Fruit fly (Drosophila melanogaster): ENCODE measurements around the gene Lip1.

Lip1 gene

DNA sequence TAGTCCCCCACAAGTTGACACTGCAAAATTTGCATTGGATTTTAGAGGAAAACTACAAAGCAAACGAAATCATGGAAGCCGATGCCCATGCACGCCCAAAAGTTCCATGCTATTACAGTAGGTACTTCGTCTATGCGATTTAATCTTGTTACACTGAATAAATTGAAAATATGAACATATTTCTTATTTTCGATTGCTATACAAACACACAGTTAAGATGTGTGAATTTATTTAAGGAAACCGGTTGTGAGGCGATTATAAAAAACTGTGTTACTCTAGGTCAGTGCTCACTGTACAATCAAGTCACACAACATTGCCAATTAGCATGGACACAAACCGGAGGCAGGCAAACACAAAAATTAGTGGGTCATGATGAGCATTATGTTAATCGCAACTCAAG, 35.7 kb downstream of the Lip1 start (continued):
- TF ChIP-seq CG12104 (GFP tag; optimal IDR thresholded peaks at IDR 0.05) (peak; percentile 36), NK7.1 (GFP tag; optimal IDR thresholded peaks at IDR 0.05) (peak; percentile 2), Med (GFP tag) (peak; percentile 97), CG14860 (GFP tag; IDR thresholded peaks at IDR 0.05; ENCODE audit: partially characterized antibody) (no peak), eve (GFP tag; optimal IDR thresholded peaks at IDR 0.05) (peak in 1 of 2 experiments; percentile 86), CG2116 (GFP tag; optimal IDR thresholded peaks at IDR 0.05) (peak; percentile 40), CG15479 (GFP tag; optimal IDR thresholded peaks at IDR 0.05) (no peak), Hand (GFP tag; optimal IDR thresholded peaks at IDR 0.05) (no peak), CG17802 (tag; optimal IDR thresholded peaks at IDR 0.05) (peak; percentile 43), CG3726 (GFP tag; IDR thresholded peaks at IDR 0.05) (peak; percentile 73; the same call in 2 of the 3 replicates), ash1 (GFP tag; optimal IDR thresholded peaks at IDR 0.05) (no peak), Dip2 (GFP tag; IDR thresholded peaks at IDR 0.05) (peak; percentile 31; the same call in 1 of the 2 replicates), Gug (GFP tag; IDR thresholded peaks at IDR 0.05) (peak; percentile 82), CG4360 (GFP tag; IDR thresholded peaks at IDR 0.05) (no peak), amos (GFP tag; IDR thresholded peaks at IDR 0.05; ENCODE audit: partially characterized antibody) (no peak), CG2712 (tag; optimal IDR thresholded peaks at IDR 0.05) (peak; percentile 79), lilli (GFP tag; optimal IDR thresholded peaks at IDR 0.05) (peak; percentile 85), Xbp1 (GFP tag; optimal IDR thresholded peaks at IDR 0.05) (peak; percentile 86), emc (GFP tag; optimal IDR thresholded peaks at IDR 0.05) (peak; percentile 49), CG13287 (GFP tag; IDR thresholded peaks at IDR 0.05; ENCODE audit: partially characterized antibody) (no peak), CG8944 (GFP tag; optimal IDR thresholded peaks at IDR 0.05) (peak; percentile 80), CG6683 (GFP tag; optimal IDR thresholded peaks at IDR 0.05) (no peak), CG31441 (GFP tag; IDR thresholded peaks at IDR 0.05) (peak; percentile 76), ftz-f1 (GFP tag; optimal IDR thresholded peaks at IDR 0.05) (no peak), nau (GFP tag; optimal IDR thresholded peaks at IDR 0.05) (peak; percentile 43), nerfin-2 (GFP tag; IDR thresholded peaks at IDR 0.05; ENCODE audit: partially characterized antibody) (no peak), CG7357 (GFP tag; IDR thresholded peaks at IDR 0.05) (peak; percentile 76; the same call in 2 of the 3 replicates), CG12744 (GFP tag; optimal IDR thresholded peaks at IDR 0.05) (peak; percentile 46), corto (GFP tag; optimal IDR thresholded peaks at IDR 0.05) (no peak), NC2α (GFP tag; optimal IDR thresholded peaks at IDR 0.05) (peak; percentile 42), h (optimal IDR thresholded peaks at IDR 0.05) (no peak), MTF-1 (GFP tag; optimal IDR thresholded peaks at IDR 0.05; ENCODE audit: borderline replicate concordance) (peak; percentile 7), Ravus (GFP tag; IDR thresholded peaks at IDR 0.05) (peak; percentile 72), CG11723 (GFP tag; optimal IDR thresholded peaks at IDR 0.05) (peak; percentile 36), Hmx (GFP tag; optimal IDR thresholded peaks at IDR 0.05) (peak; percentile 53), pnt (GFP tag; optimal IDR thresholded peaks at IDR 0.05) (peak; percentile 76), ranshi (GFP tag; IDR thresholded peaks at IDR 0.05) (peak; percentile 88), CG6654 (GFP tag; optimal IDR thresholded peaks at IDR 0.05) (peak; percentile 33), CG18011 (GFP tag; optimal IDR thresholded peaks at IDR 0.05) (peak; percentile 58), CG10321 (GFP tag; IDR thresholded peaks at IDR 0.05) (peak; percentile 48; the same call in 1 of the 2 replicates), CG12299 (tag; optimal IDR thresholded peaks at IDR 0.05) (no peak), grn (GFP tag; optimal IDR thresholded peaks at IDR 0.05) (no peak), Hmr (GFP tag; optimal IDR thresholded peaks at IDR 0.05) (peak; percentile 66), zfh2 (GFP tag; optimal IDR thresholded peaks at IDR 0.05) (peak; percentile 59), HLHmδ (GFP tag; optimal IDR thresholded peaks at IDR 0.05) (no peak), Adf1 (GFP tag; IDR thresholded peaks at IDR 0.05) (peak; percentile 25; the same call in 1 of the 2 replicates), Bdp1 (GFP tag; optimal IDR thresholded peaks at IDR 0.05) (peak; percentile 7), CG9609 (GFP tag; optimal IDR thresholded peaks at IDR 0.05) (peak; percentile 67), Aef1 (GFP tag; IDR thresholded peaks at IDR 0.05) (peak; percentile 87), Oaz (GFP tag; IDR thresholded peaks at IDR 0.05) (peak; percentile 81), org-1 (GFP tag; optimal IDR thresholded peaks at IDR 0.05) (peak; percentile 51)
